Worm (Caenorhabditis elegans) whole organism, L2 larva: ENCODE results near the gene cyn-11.
A peak's percentile ranks its signal among the peaks of the same experiment; 100 is the strongest.

ENCODE experiments used
- C34F6.9 ChIP-seq: fragments of 150-350 bp; optimal IDR thresholded peaks from 2 replicates; lab custom pipeline; 2014; ENCODE audit warnings: missing biosample characterization, missing genetic modification characterization
- F13H6.1 ChIP-seq: sonication (generic microtip); optimal IDR thresholded peaks from 2 replicates; lab custom pipeline; 2016; ENCODE audit warnings: missing genetic modification characterization, missing compliant biosample characterization
- R02D3.7 ChIP-seq: fragments of 150-350 bp; optimal IDR thresholded peaks from 2 replicates; lab custom pipeline; 2014; ENCODE audit warnings: missing biosample characterization, missing genetic modification characterization
- Y55F3AM.14 ChIP-seq: fragments of 200-800 bp; sonication (Bioruptor generic); optimal IDR thresholded peaks from 2 replicates; lab custom pipeline; 2018; ENCODE audit warnings: mild to moderate bottlenecking, missing genetic modification characterization, missing compliant biosample characterization
- alr-1 ChIP-seq: fragments of 150-350 bp; optimal IDR thresholded peaks from 2 replicates; lab custom pipeline; 2014; ENCODE audit warnings: missing biosample characterization, missing genetic modification characterization
- aly-2 ChIP-seq: fragments of 150-350 bp; optimal IDR thresholded peaks from 2 replicates; lab custom pipeline; 2014; ENCODE audit warnings: missing biosample characterization, missing genetic modification characterization
- blmp-1 ChIP-seq: sonication (generic microtip); optimal IDR thresholded peaks from 2 replicates; lab custom pipeline; 2017; ENCODE audit warnings: missing genetic modification characterization, mild to moderate bottlenecking, missing compliant biosample characterization, antibody characterized with exemption, moderate library complexity; ENCODE audit not compliant: insufficient read depth
- ceh-82 ChIP-seq: fragments of 150-350 bp; optimal IDR thresholded peaks from 2 replicates; lab custom pipeline; 2014; ENCODE audit warnings: missing biosample characterization, missing genetic modification characterization
- crh-2 ChIP-seq: sonication (generic microtip); optimal IDR thresholded peaks from 2 replicates; lab custom pipeline; 2017; ENCODE audit warnings: missing biosample characterization, missing genetic modification characterization
- egl-27 ChIP-seq: sonication (generic microtip); optimal IDR thresholded peaks from 3 replicates; lab custom pipeline; 2017; ENCODE audit warnings: missing biosample characterization, missing genetic modification reagents, missing genetic modification characterization
- fos-1 ChIP-seq: fragments of 150-350 bp; optimal IDR thresholded peaks from 2 replicates; lab custom pipeline; 2014; ENCODE audit warnings: missing biosample characterization, missing genetic modification characterization
- lsy-2 ChIP-seq, 2 experiments: fragments of 150-350 bp in 1 of 2; sonication (generic microtip) in 1 of 2; optimal IDR thresholded peaks; 2 replicates each; lab custom pipeline; 2014 to 2017; ENCODE audit warnings: missing biosample characterization in 2 of 2, missing genetic modification characterization in 2 of 2
- mbf-1 ChIP-seq: sonication (generic microtip); optimal IDR thresholded peaks from 2 replicates; lab custom pipeline; 2017; ENCODE audit warnings: missing biosample characterization, missing genetic modification characterization
- mdl-1 ChIP-seq, 2 experiments: fragments of 150-350 bp in 1 of 2; sonication (generic microtip) in 1 of 2; optimal IDR thresholded peaks; 2 replicates each; lab custom pipeline; 2017; ENCODE audit warnings: missing biosample characterization in 2 of 2, missing genetic modification characterization in 2 of 2
- nhr-10 ChIP-seq: sonication (generic microtip); optimal IDR thresholded peaks from 2 replicates; lab custom pipeline; 2017; ENCODE audit warnings: missing biosample characterization, missing genetic modification characterization
- nhr-11 ChIP-seq: fragments of 150-350 bp; optimal IDR thresholded peaks from 2 replicates; lab custom pipeline; 2014; ENCODE audit warnings: missing biosample characterization, missing genetic modification characterization
- nhr-12 ChIP-seq: fragments of 150-350 bp; optimal IDR thresholded peaks from 2 replicates; lab custom pipeline; 2014; ENCODE audit warnings: missing biosample characterization, missing genetic modification characterization
- nhr-129 ChIP-seq: fragments of 150-350 bp; optimal IDR thresholded peaks from 2 replicates; lab custom pipeline; 2014; ENCODE audit warnings: missing biosample characterization, missing genetic modification characterization
- nhr-21 ChIP-seq: fragments of 150-350 bp; optimal IDR thresholded peaks from 2 replicates; lab custom pipeline; 2014; ENCODE audit warnings: missing biosample characterization, missing genetic modification characterization
- nhr-237 ChIP-seq: fragments of 150-350 bp; optimal IDR thresholded peaks from 2 replicates; lab custom pipeline; 2014; ENCODE audit warnings: missing biosample characterization, missing genetic modification characterization
- nhr-25 ChIP-seq: fragments of 150-350 bp; sonication (generic microtip); optimal IDR thresholded peaks from 3 replicates; lab custom pipeline; 2014; ENCODE audit warnings: missing biosample characterization, missing genetic modification characterization
- nhr-6 ChIP-seq: fragments of 150-350 bp; optimal IDR thresholded peaks from 2 replicates; lab custom pipeline; 2014; ENCODE audit warnings: missing biosample characterization, missing genetic modification characterization
- nhr-77 ChIP-seq: fragments of 150-350 bp; optimal IDR thresholded peaks from 2 replicates; lab custom pipeline; 2014; ENCODE audit warnings: missing biosample characterization, missing genetic modification characterization
- peb-1 ChIP-seq: fragments of 150-350 bp; optimal IDR thresholded peaks from 2 replicates; lab custom pipeline; 2014; ENCODE audit warnings: missing biosample characterization, missing genetic modification characterization
- sem-4 ChIP-seq: fragments of 150-350 bp; optimal IDR thresholded peaks from 2 replicates; lab custom pipeline; 2014; ENCODE audit warnings: missing biosample characterization, missing genetic modification reagents, missing genetic modification characterization
- skn-1 ChIP-seq: sonication (generic microtip); optimal IDR thresholded peaks from 2 replicates; lab custom pipeline; 2017; ENCODE audit warnings: missing biosample characterization, missing genetic modification characterization
- sma-3 ChIP-seq: sonication (generic microtip); optimal IDR thresholded peaks from 2 replicates; lab custom pipeline; 2016; ENCODE audit warnings: missing genetic modification reagents, missing genetic modification characterization, missing compliant biosample characterization
- sma-9 ChIP-seq, 2 experiments: fragments of 150-350 bp in 1 of 2; sonication (generic microtip) in 1 of 2; optimal IDR thresholded peaks; 2 replicates each; lab custom pipeline; 2014 to 2016; ENCODE audit warnings: missing genetic modification characterization in 2 of 2, mild to moderate bottlenecking in 1 of 2, missing biosample characterization in 1 of 2, missing compliant biosample characterization in 1 of 2, missing genetic modification reagents in 1 of 2, moderate library complexity in 1 of 2
- snpc-4 ChIP-seq: fragments of 150-350 bp; optimal IDR thresholded peaks from 2 replicates; lab custom pipeline; 2014; ENCODE audit warnings: missing biosample characterization, missing genetic modification characterization
- unc-62 ChIP-seq: fragments of 150-350 bp; optimal IDR thresholded peaks from 2 replicates; lab custom pipeline; 2014; ENCODE audit warnings: missing biosample characterization, missing genetic modification reagents, missing genetic modification characterization
- zag-1 ChIP-seq: fragments of 150-350 bp; optimal IDR thresholded peaks from 2 replicates; lab custom pipeline; 2014; ENCODE audit warnings: missing biosample characterization, missing genetic modification characterization
- ztf-11 ChIP-seq: sonication (generic microtip); optimal IDR thresholded peaks from 2 replicates; lab custom pipeline; 2017; ENCODE audit warnings: missing biosample characterization, missing genetic modification characterization
- ztf-4 ChIP-seq: fragments of 150-350 bp; optimal IDR thresholded peaks from 2 replicates; lab custom pipeline; 2014; ENCODE audit warnings: missing biosample characterization, missing genetic modification characterization

The cyn-11 gene

ce11 chrII:8764332-8764731 is 48.3 kb upstream of the cyn-11 start:
- peak; percentile 3 for TF ChIP-seq sma-9 (GFP tag; optimal IDR thresholded peaks at IDR 0.05; lab: Kevin White, UChicago)
- TF ChIP-seq sma-9 (tag; optimal IDR thresholded peaks at IDR 0.05; lab: Kevin White, UChicago): no peak
- TF ChIP-seq nhr-12 (tag; lab: Kevin White, UChicago): no peak

ce11 chrII:8763367-8763766 is 47.3 kb upstream of the cyn-11 start:
- TF ChIP-seq crh-2 (tag; lab: Kevin White, UChicago): no peak
- TF ChIP-seq peb-1 (tag; lab: Kevin White, UChicago): no peak
- no peak for TF ChIP-seq fos-1 (tag; lab: Kevin White, UChicago)
- no peak for TF ChIP-seq mbf-1 (tag; lab: Kevin White, UChicago)
- no peak for TF ChIP-seq nhr-6

ce11 chrII:8761739-8762138 is 45.7 kb upstream of the cyn-11 start:
- TF ChIP-seq C34F6.9 (no peak), aly-2 (tag; lab: Kevin White, UChicago) (no peak), fos-1 (tag; lab: Kevin White, UChicago) (peak; percentile 63)

ce11 chrII:8759493-8759892 is 43.4 kb upstream of the cyn-11 start, which contains the start of gene fut-1:
Gene fut-1, minus strand, starts transcription at chrII:8759593.
- TF ChIP-seq nhr-77: no peak
- TF ChIP-seq nhr-10 (tag; lab: Kevin White, UChicago): no peak
- no peak for TF ChIP-seq ceh-82 (tag; lab: Kevin White, UChicago)

- TF ChIP-seq peb-1 (tag; lab: Kevin White, UChicago) (no peak), nhr-11 (tag; lab: Kevin White, UChicago) (no peak), nhr-10 (tag; lab: Kevin White, UChicago) (no peak), R02D3.7 (no peak), sem-4 (tag; lab: Kevin White, UChicago) (no peak), ztf-4 (no peak), nhr-12 (tag; lab: Kevin White, UChicago) (no peak)
Observed at ce11 chrII:8755270-8755669, 39.2 kb upstream of the cyn-11 start, which contains the start of gene K08F8.7. Gene K08F8.7, minus strand, starts transcription at chrII:8755370.

- TF ChIP-seq F13H6.1 (tag; lab: Kevin White, UChicago) (no peak), nhr-129 (tag; lab: Kevin White, UChicago) (no peak), nhr-11 (tag; lab: Kevin White, UChicago) (no peak), ceh-82 (tag; lab: Kevin White, UChicago) (no peak), unc-62 (GFP tag; lab: Kevin White, UChicago) (no peak), nhr-10 (tag; lab: Kevin White, UChicago) (no peak), ztf-4 (no peak), nhr-237 (tag; lab: Kevin White, UChicago) (no peak), sma-9 (GFP tag; optimal IDR thresholded peaks at IDR 0.05; lab: Kevin White, UChicago) (no peak), sma-9 (tag; optimal IDR thresholded peaks at IDR 0.05; lab: Kevin White, UChicago) (no peak), C34F6.9 (no peak), egl-27 (tag; lab: Kevin White, UChicago) (no peak), nhr-21 (tag; lab: Kevin White, UChicago) (no peak), nhr-12 (tag; lab: Kevin White, UChicago) (no peak), snpc-4 (tag; lab: Kevin White, UChicago) (no peak), zag-1 (tag; lab: Kevin White, UChicago) (no peak), sem-4 (tag; lab: Kevin White, UChicago) (no peak), skn-1 (tag; lab: Kevin White, UChicago) (no peak), sma-3 (GFP tag; lab: Kevin White, UChicago) (no peak), lsy-2 (tag; optimal IDR thresholded peaks at IDR 0.05; lab: Kevin White, UChicago) (no peak)
Observed at ce11 chrII:8751686-8752085, 35.6 kb upstream of the cyn-11 start, which contains the start of gene atf-2. Gene atf-2, plus strand, starts transcription at chrII:8751986.

- peak; percentile 1 for TF ChIP-seq sma-9 (GFP tag; optimal IDR thresholded peaks at IDR 0.05; lab: Kevin White, UChicago)
- no peak for TF ChIP-seq sma-9 (tag; optimal IDR thresholded peaks at IDR 0.05; lab: Kevin White, UChicago)
- TF ChIP-seq alr-1 (tag; lab: Kevin White, UChicago): no peak
- peak in 1 of 2 experiments; percentile 27 for TF ChIP-seq lsy-2 (tag; optimal IDR thresholded peaks at IDR 0.05; lab: Kevin White, UChicago)
- peak; percentile 74 for TF ChIP-seq egl-27 (tag; lab: Kevin White, UChicago)
- TF ChIP-seq blmp-1 (tag; lab: Kevin White, UChicago): peak; percentile 99
- peak; percentile 9 for TF ChIP-seq fos-1 (tag; lab: Kevin White, UChicago)
- TF ChIP-seq nhr-11 (tag; lab: Kevin White, UChicago): no peak
- no peak for TF ChIP-seq Y55F3AM.14 (GFP tag; lab: Kevin White, UChicago)
- TF ChIP-seq ztf-11: no peak
- peak in 1 of 2 experiments; percentile 10 for TF ChIP-seq mdl-1 (tag; optimal IDR thresholded peaks at IDR 0.05; lab: Kevin White, UChicago)
- TF ChIP-seq nhr-21 (tag; lab: Kevin White, UChicago): peak; percentile 84
- TF ChIP-seq peb-1 (tag; lab: Kevin White, UChicago): peak; percentile 5
- TF ChIP-seq nhr-25 (tag; lab: Kevin White, UChicago): peak; percentile 27
- peak; percentile 88 for TF ChIP-seq sem-4 (tag; lab: Kevin White, UChicago)
Observed at ce11 chrII:8751042-8751441, 35.0 kb upstream of the cyn-11 start.
